Worm (Caenorhabditis elegans) whole organism, L4 larva: Measurements from ENCODE around the gene Y50D4B.4.
A peak's percentile ranks its signal among the peaks of the same experiment; 100 is the strongest.

ENCODE experiments used
- F26F4.8 ChIP-seq: fragments of 200-800 bp; sonication (Bioruptor generic); conservative IDR thresholded peaks from 2 replicates; pipeline ENCODE4 v1.3.6; 2022; ENCODE audit warnings: missing genetic modification characterization, missing compliant biosample characterization
- F37D6.2 ChIP-seq: sonication (generic microtip); optimal IDR thresholded peaks from 2 replicates; lab custom pipeline; 2016; ENCODE audit warnings: mild to moderate bottlenecking, missing genetic modification characterization, missing compliant biosample characterization
- F49E8.2 ChIP-seq: sonication (generic microtip); optimal IDR thresholded peaks from 2 replicates; lab custom pipeline; 2016; ENCODE audit warnings: missing compliant biosample characterization, mild to moderate bottlenecking, missing genetic modification characterization, borderline replicate concordance
- R02D3.7 ChIP-seq: fragments of 150-350 bp; sonication (generic microtip); optimal IDR thresholded peaks from 3 replicates; lab custom pipeline; 2014; ENCODE audit warnings: missing biosample characterization, missing genetic modification characterization
- T20F7.1 ChIP-seq: fragments of 200-800 bp; sonication (Bioruptor generic); optimal IDR thresholded peaks from 2 replicates; lab custom pipeline; 2018; ENCODE audit warnings: mild to moderate bottlenecking, missing genetic modification characterization, missing compliant biosample characterization
- Y105C5A.15 ChIP-seq: fragments of 200-800 bp; sonication (Bioruptor generic); IDR thresholded peaks from 2 replicates; pipeline ENCODE4 v1.3.6; 2022; ENCODE audit warnings: missing genetic modification characterization, missing compliant biosample characterization
- Y48G9A.11 ChIP-seq: fragments of 200-800 bp; sonication (Bioruptor generic); IDR thresholded peaks from 2 replicates; pipeline ENCODE4 v1.3.6; 2022; ENCODE audit warnings: missing genetic modification reagents, missing genetic modification characterization, missing compliant biosample characterization
- ZK546.5 ChIP-seq, 2 experiments: sonication (generic microtip); optimal IDR thresholded peaks; 2 replicates each; lab custom pipeline; 2017; ENCODE audit warnings: missing biosample characterization in 2 of 2, missing genetic modification characterization in 2 of 2
- aha-1 ChIP-seq: fragments of 150-350 bp; peaks from one replicate; lab custom pipeline; 2014; ENCODE audit warnings: missing biosample characterization, missing genetic modification characterization
- aly-2 ChIP-seq: sonication (generic microtip); optimal IDR thresholded peaks from 2 replicates; lab custom pipeline; 2018; ENCODE audit warnings: missing biosample characterization, missing genetic modification characterization
- arid-1 ChIP-seq: fragments of 200-800 bp; sonication (Bioruptor generic); conservative IDR thresholded peaks from 2 replicates; pipeline ENCODE4 v1.3.6; 2022; ENCODE audit warnings: missing genetic modification reagents, missing genetic modification characterization, missing compliant biosample characterization
- ceh-20 ChIP-seq: fragments of 200-800 bp; sonication (Bioruptor generic); IDR thresholded peaks from 2 replicates; pipeline ENCODE4 v1.3.6; 2022; ENCODE audit warnings: missing genetic modification reagents, missing genetic modification characterization, missing compliant biosample characterization
- ceh-28 ChIP-seq: fragments of 150-350 bp; optimal IDR thresholded peaks from 2 replicates; lab custom pipeline; 2014; ENCODE audit warnings: missing biosample characterization, missing genetic modification reagents, missing genetic modification characterization
- ceh-32 ChIP-seq: sonication (generic microtip); optimal IDR thresholded peaks from 2 replicates; lab custom pipeline; 2016; ENCODE audit warnings: mild to moderate bottlenecking, missing genetic modification characterization, missing compliant biosample characterization; ENCODE audit not compliant: poor library complexity
- ceh-82 ChIP-seq: sonication (generic microtip); optimal IDR thresholded peaks from 2 replicates; lab custom pipeline; 2017; ENCODE audit warnings: missing biosample characterization, missing genetic modification characterization
- ces-1 ChIP-seq: fragments of 150-350 bp; sonication (generic microtip); optimal IDR thresholded peaks from 4 replicates; lab custom pipeline; 2014; ENCODE audit warnings: missing biosample characterization, missing genetic modification reagents, missing genetic modification characterization
- daf-8 ChIP-seq: fragments of 200-800 bp; sonication (Bioruptor generic); IDR thresholded peaks from 2 replicates; pipeline ENCODE4 v1.3.6; 2022; ENCODE audit warnings: missing genetic modification characterization, missing compliant biosample characterization
- dmd-6 ChIP-seq: fragments of 200-800 bp; sonication (Bioruptor generic); IDR thresholded peaks from 2 replicates; pipeline ENCODE4 v1.3.6; 2022; ENCODE audit warnings: missing genetic modification reagents, missing genetic modification characterization, missing compliant biosample characterization
- duxl-1 ChIP-seq: sonication (generic microtip); optimal IDR thresholded peaks from 2 replicates; lab custom pipeline; 2016; ENCODE audit warnings: mild to moderate bottlenecking, missing genetic modification characterization, moderate library complexity, missing compliant biosample characterization; ENCODE audit not compliant: poor library complexity
- hif-1 ChIP-seq, 2 experiments: sonication (generic microtip); optimal IDR thresholded peaks; 2 replicates each; lab custom pipeline; 2016 to 2017; ENCODE audit warnings: missing compliant biosample characterization in 2 of 2, missing genetic modification characterization in 2 of 2, missing genetic modification reagents in 2 of 2, missing genotype in 2 of 2, mild to moderate bottlenecking in 1 of 2
- hlh-11 ChIP-seq: fragments of 200-800 bp; sonication (Bioruptor generic); optimal IDR thresholded peaks from 2 replicates; lab custom pipeline; 2018; ENCODE audit warnings: mild to moderate bottlenecking, missing genetic modification characterization, missing compliant biosample characterization
- hmg-1.1 ChIP-seq: fragments of 200-800 bp; sonication (Bioruptor generic); IDR thresholded peaks from 2 replicates; pipeline ENCODE4 v1.3.6; 2022; ENCODE audit warnings: missing genetic modification reagents, missing genetic modification characterization, missing compliant biosample characterization
- lim-7 ChIP-seq: fragments of 200-800 bp; sonication (Bioruptor generic); IDR thresholded peaks from 2 replicates; pipeline ENCODE4 v1.3.6; 2022; ENCODE audit warnings: missing genetic modification characterization, missing compliant biosample characterization
- lin-15B ChIP-seq: fragments of 150-350 bp; sonication (generic microtip); optimal IDR thresholded peaks from 3 replicates; lab custom pipeline; 2014; ENCODE audit warnings: missing biosample characterization, missing genetic modification characterization
- lin-39 ChIP-seq: fragments of 150-350 bp; optimal IDR thresholded peaks from 2 replicates; lab custom pipeline; 2014; ENCODE audit warnings: missing biosample characterization, missing genetic modification reagents, missing genetic modification characterization
- lir-3 ChIP-seq: sonication (generic microtip); optimal IDR thresholded peaks from 2 replicates; lab custom pipeline; 2016; ENCODE audit warnings: mild to moderate bottlenecking, missing genetic modification characterization, missing compliant biosample characterization
- lsy-2 ChIP-seq, 2 experiments: fragments of 150-350 bp in 1 of 2; sonication (generic microtip) in 1 of 2; optimal IDR thresholded peaks; 2 replicates each; lab custom pipeline; 2014 to 2017; ENCODE audit warnings: missing biosample characterization in 2 of 2, missing genetic modification characterization in 2 of 2
- madf-9 ChIP-seq: fragments of 200-800 bp; sonication (Bioruptor generic); conservative IDR thresholded peaks from 2 replicates; pipeline ENCODE4 v1.3.6; 2022; ENCODE audit warnings: missing genetic modification reagents, missing genetic modification characterization, missing compliant biosample characterization
- mxl-2 ChIP-seq: fragments of 200-800 bp; sonication (Bioruptor generic); conservative IDR thresholded peaks from 2 replicates; pipeline ENCODE4 v1.3.6; 2022; ENCODE audit warnings: missing genetic modification reagents, missing genetic modification characterization, missing compliant biosample characterization
- nhr-10 ChIP-seq: fragments of 150-350 bp; optimal IDR thresholded peaks from 2 replicates; lab custom pipeline; 2014; ENCODE audit warnings: missing biosample characterization, missing genetic modification characterization
- nhr-102 ChIP-seq: sonication (generic microtip); optimal IDR thresholded peaks from 2 replicates; lab custom pipeline; 2016; ENCODE audit warnings: mild to moderate bottlenecking, missing genetic modification characterization, moderate library complexity, missing compliant biosample characterization
- nhr-111 ChIP-seq: fragments of 200-800 bp; sonication (Bioruptor generic); optimal IDR thresholded peaks from 2 replicates; lab custom pipeline; 2018; ENCODE audit warnings: mild to moderate bottlenecking, missing genetic modification characterization, missing compliant biosample characterization
- nhr-76 ChIP-seq: fragments of 150-350 bp; optimal IDR thresholded peaks from 2 replicates; lab custom pipeline; 2014; ENCODE audit warnings: missing biosample characterization, missing genetic modification characterization
- sdz-12 ChIP-seq: fragments of 200-800 bp; sonication (Bioruptor generic); optimal IDR thresholded peaks from 2 replicates; lab custom pipeline; 2018; ENCODE audit warnings: mild to moderate bottlenecking, missing genetic modification characterization, missing compliant biosample characterization
- set-16 ChIP-seq: fragments of 200-800 bp; sonication (Bioruptor generic); IDR thresholded peaks from 2 replicates; pipeline ENCODE4 v1.3.6; 2022; ENCODE audit warnings: missing genetic modification reagents, missing genetic modification characterization, missing compliant biosample characterization
- snpc-4 ChIP-seq: fragments of 150-350 bp; optimal IDR thresholded peaks from 2 replicates; lab custom pipeline; 2014; ENCODE audit warnings: missing biosample characterization, missing genetic modification characterization
- spr-3 ChIP-seq: fragments of 200-800 bp; sonication (Bioruptor generic); optimal IDR thresholded peaks from 2 replicates; lab custom pipeline; 2018; ENCODE audit warnings: mild to moderate bottlenecking, missing genetic modification characterization, missing compliant biosample characterization
- unc-62 ChIP-seq, 3 experiments: fragments of 150-350 bp in 1 of 3; sonication (generic microtip); optimal IDR thresholded peaks in 2 of 3; peaks in 1 of 3; 1 replicate in 1 of 3; 2 replicates in 2 of 3; lab custom pipeline; 2014 to 2017; ENCODE audit warnings: missing biosample characterization in 3 of 3, missing genetic modification characterization in 3 of 3, missing genetic modification reagents in 3 of 3, missing genotype in 1 of 3
- vab-7 ChIP-seq: fragments of 200-800 bp; sonication (Bioruptor generic); IDR thresholded peaks from 2 replicates; pipeline ENCODE4 v1.3.6; 2022; ENCODE audit warnings: missing genetic modification reagents, missing genetic modification characterization, missing compliant biosample characterization
- zip-11 ChIP-seq: fragments of 200-800 bp; sonication (Bioruptor generic); IDR thresholded peaks from 2 replicates; pipeline ENCODE4 v1.3.6; 2022; ENCODE audit warnings: missing genetic modification characterization, missing compliant biosample characterization

Gene Y50D4B.4

DNA sequence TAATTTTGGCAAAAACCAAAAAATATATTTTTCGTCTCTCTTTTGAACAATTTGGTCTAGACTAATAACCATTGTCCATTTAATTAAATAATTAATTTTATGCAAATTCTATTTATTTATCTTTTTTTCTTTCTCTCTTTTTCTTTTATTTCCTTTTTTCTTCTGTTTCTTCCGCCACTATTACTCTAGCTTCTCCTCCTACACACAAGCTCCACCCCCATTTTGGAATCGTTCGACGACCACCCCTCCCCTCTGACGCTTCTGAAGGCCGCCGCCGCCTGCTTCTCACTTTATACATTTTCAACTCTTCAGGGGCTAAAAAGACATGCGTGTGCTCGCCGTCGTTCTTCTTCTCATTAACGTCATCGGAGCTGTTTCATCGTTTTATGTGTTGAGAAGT, 17.5 kb upstream of the Y50D4B.4 start, which contains the start of gene K10C9.1:
TSS of gene K10C9.1 (plus strand) at position 301 of the 400 bp plus-strand sequence.
- no peak for TF ChIP-seq ceh-20 (GFP tag; lab: Robert Waterston, UW)
- TF ChIP-seq Y105C5A.15 (GFP tag; lab: Robert Waterston, UW), result no peak
- TF ChIP-seq nhr-76 (tag; lab: Kevin White, UChicago), result no peak
- TF ChIP-seq snpc-4 (tag; lab: Kevin White, UChicago), result no peak
- TF ChIP-seq arid-1 (GFP tag; lab: Robert Waterston, UW), result no peak

DNA sequence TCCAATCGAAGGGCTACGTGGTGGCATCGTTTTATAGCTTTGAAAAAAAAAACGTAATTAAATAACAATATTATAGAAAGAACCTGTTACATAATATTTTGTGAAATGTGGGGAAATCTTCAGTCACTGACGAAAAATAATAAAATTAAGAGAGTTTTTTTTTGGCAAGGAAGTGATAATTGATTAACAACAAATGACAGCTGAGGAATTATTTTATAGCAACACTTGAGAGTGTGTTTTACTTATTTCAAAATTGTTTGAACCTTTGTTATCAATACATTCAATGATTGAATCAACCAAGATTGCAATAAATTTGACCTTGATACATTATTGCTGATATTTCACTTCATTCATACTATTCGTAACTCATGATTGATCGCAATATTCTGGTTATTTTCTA, 8.4 kb upstream of the Y50D4B.4 start, which contains the start of gene Y50D4B.6:
TSS of gene Y50D4B.6 (plus strand) at position 301 of the 400 bp plus-strand sequence.
- TF ChIP-seq nhr-76 (tag; lab: Kevin White, UChicago) (no peak), aha-1 (tag; lab: Kevin White, UChicago) (no peak), mxl-2 (GFP tag; lab: Robert Waterston, UW) (no peak), lir-3 (no peak), unc-62 (GFP tag; optimal IDR thresholded peaks at IDR 0.05 in 1 of 2; lab: Kevin White, UChicago) (no peak), unc-62 (tag; optimal IDR thresholded peaks at IDR 0.05; lab: Kevin White, UChicago) (no peak), set-16 (GFP tag; lab: Robert Waterston, UW) (no peak), snpc-4 (tag; lab: Kevin White, UChicago) (no peak), hlh-11 (no peak), R02D3.7 (tag; lab: Kevin White, UChicago) (no peak), lin-15B (tag; lab: Kevin White, UChicago) (no peak), vab-7 (GFP tag; lab: Robert Waterston, UW) (no peak), nhr-102 (tag; lab: Kevin White, UChicago) (no peak)

DNA sequence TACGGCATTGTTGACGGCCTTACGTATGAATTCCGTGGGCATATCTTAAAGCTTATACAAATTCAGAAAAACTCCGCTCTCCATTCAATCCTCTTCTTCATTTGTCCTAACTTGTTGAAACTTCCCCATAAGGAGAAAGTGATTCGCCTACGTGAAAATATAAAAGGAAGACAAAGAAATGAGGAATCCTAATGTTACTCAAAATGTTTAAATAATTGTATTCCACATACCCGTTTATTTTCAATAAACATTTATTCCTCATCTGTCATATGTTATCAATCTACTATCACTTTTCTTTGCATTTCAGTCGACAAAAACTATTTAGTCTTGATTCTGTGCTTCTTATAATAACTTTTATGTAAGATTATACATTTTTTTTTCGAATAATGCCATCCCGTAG, 4.5 kb upstream of the Y50D4B.4 start, which contains the start of gene clec-203:
TSS of gene clec-203 (plus strand) at position 301 of the 400 bp plus-strand sequence.
- no peak for TF ChIP-seq F26F4.8 (GFP tag; lab: Robert Waterston, UW)
- no peak for TF ChIP-seq F37D6.2 (tag; lab: Kevin White, UChicago)
- no peak for TF ChIP-seq spr-3
- no peak for TF ChIP-seq mxl-2 (GFP tag; lab: Robert Waterston, UW)
- TF ChIP-seq set-16 (GFP tag; lab: Robert Waterston, UW), result no peak
- TF ChIP-seq T20F7.1, result no peak
- TF ChIP-seq madf-9 (GFP tag; lab: Robert Waterston, UW), result no peak
- TF ChIP-seq vab-7 (GFP tag; lab: Robert Waterston, UW), result no peak
- no peak for TF ChIP-seq hmg-1.1 (GFP tag; lab: Robert Waterston, UW)
- TF ChIP-seq hif-1 (tag; optimal IDR thresholded peaks at IDR 0.05; lab: Kevin White, UChicago), result no peak
- TF ChIP-seq lsy-2 (tag; optimal IDR thresholded peaks at IDR 0.05; lab: Kevin White, UChicago), result no peak
- TF ChIP-seq ceh-32, result no peak
- TF ChIP-seq ceh-28 (tag; lab: Kevin White, UChicago), result no peak

DNA sequence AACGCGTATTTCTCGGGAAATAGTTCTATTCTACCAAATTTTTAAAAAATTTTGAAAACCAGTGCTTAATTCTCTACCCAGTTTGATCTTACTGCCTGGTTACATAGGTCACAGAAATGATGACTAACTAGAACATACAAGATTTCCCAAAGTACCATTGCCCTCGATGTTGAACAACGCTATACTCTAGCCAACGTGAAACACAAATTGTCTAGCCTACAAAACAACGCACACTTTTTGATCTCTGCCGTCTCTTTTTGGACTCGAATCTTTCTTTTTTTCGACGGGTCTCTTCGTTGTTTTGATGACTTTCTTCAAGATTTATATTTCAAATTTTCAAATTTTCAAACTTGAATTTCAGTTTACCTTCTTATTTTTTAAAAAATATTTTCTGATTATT, 7.8 kb downstream of the Y50D4B.4 start, which contains the start of gene Y50D4B.2:
TSS of gene Y50D4B.2 (plus strand) at position 301 of the 400 bp plus-strand sequence.
- 0 out of 2 replicates have a peak, but pooled peaks have one; percentile 16 for TF ChIP-seq dmd-6 (GFP tag; lab: Robert Waterston, UW)
- no peak for TF ChIP-seq nhr-10 (tag; lab: Kevin White, UChicago)
- TF ChIP-seq, all 104 proteins: peak for 1

DNA sequence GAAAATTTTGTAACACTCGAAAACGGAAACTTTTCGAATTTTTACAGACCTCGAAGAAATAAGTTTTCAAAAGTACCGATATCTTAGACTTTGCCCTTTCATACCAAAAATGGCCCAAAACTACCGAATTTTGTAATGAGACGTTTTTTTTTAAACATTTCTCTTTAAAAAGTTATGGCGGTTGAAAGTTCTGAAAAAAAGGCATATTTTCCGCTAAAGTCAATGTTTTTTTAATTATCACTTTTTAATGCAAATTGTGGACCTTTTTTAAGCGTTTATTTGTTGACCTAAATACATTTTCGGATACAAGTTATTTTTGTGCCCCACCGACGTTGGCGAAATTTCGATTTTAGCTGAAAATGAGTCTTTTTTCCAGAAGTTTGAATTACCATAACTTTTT, 10.1 kb downstream of the Y50D4B.4 start:
- TF ChIP-seq ceh-82 (tag; lab: Kevin White, UChicago) (no peak), sdz-12 (GFP tag; lab: Kevin White, UChicago) (no peak), unc-62 (GFP tag; optimal IDR thresholded peaks at IDR 0.05 in 1 of 2; lab: Kevin White, UChicago) (peak in 1 of 2 experiments; percentile 97), unc-62 (tag; optimal IDR thresholded peaks at IDR 0.05; lab: Kevin White, UChicago) (no peak)

DNA sequence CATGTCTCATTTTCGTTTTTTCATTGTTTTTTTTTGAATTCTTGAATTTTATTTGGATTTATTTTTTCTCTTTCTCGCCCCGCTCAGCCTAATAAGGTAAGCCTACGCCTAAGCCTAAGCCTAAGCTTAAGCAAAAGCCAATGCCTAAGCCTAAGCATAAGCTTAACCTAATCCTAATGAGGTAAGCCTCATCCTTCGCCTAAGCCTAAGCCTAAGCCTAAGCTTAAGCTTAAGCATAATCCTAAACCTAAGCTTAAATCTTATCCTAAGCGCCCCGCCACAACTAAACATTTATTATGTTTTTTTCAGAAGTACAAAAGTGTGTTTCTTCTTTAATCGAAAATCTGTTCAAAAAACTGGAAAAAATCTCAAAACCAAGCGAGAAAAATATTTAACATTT, 19.7 kb downstream of the Y50D4B.4 start:
- no peak for TF ChIP-seq ces-1 (GFP tag; lab: Kevin White, UChicago)
- TF ChIP-seq ceh-32, result no peak
- TF ChIP-seq lim-7 (GFP tag; lab: Robert Waterston, UW), result no peak
- TF ChIP-seq T20F7.1, result no peak
- no peak for TF ChIP-seq ceh-82 (tag; lab: Kevin White, UChicago)
- TF ChIP-seq ZK546.5 (tag; optimal IDR thresholded peaks at IDR 0.05; lab: Kevin White, UChicago), result no peak
- no peak for TF ChIP-seq F49E8.2 (tag; lab: Kevin White, UChicago)
- no peak for TF ChIP-seq daf-8 (GFP tag; lab: Robert Waterston, UW)
- no peak for TF ChIP-seq nhr-111 (GFP tag; lab: Kevin White, UChicago)
- no peak for TF ChIP-seq Y48G9A.11
- TF ChIP-seq zip-11 (GFP tag; lab: Robert Waterston, UW), result no peak
- no peak for TF ChIP-seq duxl-1 (tag; lab: Kevin White, UChicago)
- TF ChIP-seq aly-2 (tag; lab: Kevin White, UChicago), result no peak
- no peak for TF ChIP-seq lin-39 (tag; lab: Kevin White, UChicago)
